Fruit fly (Drosophila melanogaster) whole organism, embryonic: ENCODE results near the gene CG11843.

ENCODE experiments used
- Antp ChIP-seq: fragments of 200-800 bp; sonication (Bioruptor generic); optimal IDR thresholded peaks from 3 replicates; lab custom pipeline; 2016; ENCODE audit warnings: missing biosample characterization, missing genetic modification characterization
- CG12299 ChIP-seq: fragments of 200-800 bp; sonication (Bioruptor generic); optimal IDR thresholded peaks from 2 replicates; lab custom pipeline; 2018; ENCODE audit warnings: missing biosample characterization, mild to moderate bottlenecking, missing genetic modification characterization
- CG13287 ChIP-seq: fragments of 200-800 bp; sonication (Bioruptor generic); IDR thresholded peaks from 2 replicates; pipeline ENCODE4 v1.3.6; 2022; ENCODE audit warnings: missing biosample characterization, missing genetic modification characterization; ENCODE audit not compliant: partially characterized antibody
- CG14014 ChIP-seq: fragments of 200-800 bp; sonication (Bioruptor generic); IDR thresholded peaks from 2 replicates; pipeline ENCODE4 v1.3.6; 2022; ENCODE audit warnings: missing biosample characterization, missing genetic modification characterization
- CG1647 ChIP-seq: fragments of 200-800 bp; sonication (Bioruptor generic); optimal IDR thresholded peaks from 3 replicates; lab custom pipeline; 2016; ENCODE audit warnings: missing biosample characterization, missing genetic modification characterization
- CG17612 ChIP-seq: fragments of 200-800 bp; sonication (Bioruptor generic); IDR thresholded peaks from 2 replicates; pipeline ENCODE4 v1.3.6; 2022; ENCODE audit warnings: missing biosample characterization, missing genetic modification characterization
- CG17912 ChIP-seq: fragments of 200-800 bp; sonication (Bioruptor generic); optimal IDR thresholded peaks from 2 replicates; lab custom pipeline; 2018; ENCODE audit warnings: missing biosample characterization, mild to moderate bottlenecking, missing genetic modification characterization
- CG1832 ChIP-seq: fragments of 200-800 bp; sonication (Bioruptor generic); optimal IDR thresholded peaks from 2 replicates; lab custom pipeline; 2017; ENCODE audit warnings: missing biosample characterization, mild to moderate bottlenecking, missing genetic modification characterization, inconsistent platforms
- CG30403 ChIP-seq: fragments of 200-800 bp; sonication (Bioruptor generic); optimal IDR thresholded peaks from 3 replicates; lab custom pipeline; 2016; ENCODE audit warnings: missing biosample characterization, missing genetic modification characterization
- CG31224 ChIP-seq: fragments of 200-800 bp; sonication (Bioruptor generic); IDR thresholded peaks from 2 replicates; pipeline ENCODE4 v1.3.6; 2022; ENCODE audit warnings: missing biosample characterization, missing genetic modification characterization
- CG31441 ChIP-seq: fragments of 200-800 bp; sonication (Bioruptor generic); IDR thresholded peaks from 2 replicates; pipeline ENCODE4 v1.3.6; 2022; ENCODE audit warnings: missing biosample characterization, missing genetic modification characterization
- CG3163 ChIP-seq: fragments of 200-800 bp; sonication (Bioruptor generic); optimal IDR thresholded peaks from 3 replicates; lab custom pipeline; 2016; ENCODE audit warnings: missing biosample characterization, missing genetic modification characterization
- CG32532 ChIP-seq: fragments of 200-800 bp; sonication (Bioruptor generic); IDR thresholded peaks from 2 replicates; pipeline ENCODE4 v1.3.6; 2022; ENCODE audit warnings: missing biosample characterization, missing genetic modification characterization
- CG34422 ChIP-seq: fragments of 200-800 bp; sonication (Bioruptor generic); IDR thresholded peaks from 3 replicates; pipeline ENCODE4 v1.3.6; 2022; ENCODE audit warnings: missing biosample characterization, missing genetic modification characterization
- CG4707 ChIP-seq: fragments of 200-800 bp; sonication (Bioruptor generic); optimal IDR thresholded peaks from 2 replicates; lab custom pipeline; 2018; ENCODE audit warnings: missing biosample characterization, mild to moderate bottlenecking, missing genetic modification characterization, moderate library complexity
- CG6654 ChIP-seq: fragments of 200-800 bp; sonication (Bioruptor generic); optimal IDR thresholded peaks from 2 replicates; lab custom pipeline; 2017; ENCODE audit warnings: missing biosample characterization, mild to moderate bottlenecking, missing genetic modification characterization
- CG6689 ChIP-seq: fragments of 200-800 bp; sonication (Bioruptor generic); IDR thresholded peaks from 2 replicates; pipeline ENCODE4 v1.3.6; 2022; ENCODE audit warnings: missing biosample characterization, missing genetic modification characterization
- CG7987 ChIP-seq: fragments of 200-800 bp; sonication (Bioruptor generic); optimal IDR thresholded peaks from 2 replicates; lab custom pipeline; 2018; ENCODE audit warnings: missing biosample characterization, mild to moderate bottlenecking, missing genetic modification characterization, moderate library complexity
- CG8944 ChIP-seq: fragments of 200-800 bp; sonication (Bioruptor generic); optimal IDR thresholded peaks from 3 replicates; lab custom pipeline; 2016; ENCODE audit warnings: missing biosample characterization, missing genetic modification characterization
- CrebB ChIP-seq: fragments of 200-800 bp; sonication (Bioruptor generic); optimal IDR thresholded peaks from 3 replicates; lab custom pipeline; 2018; ENCODE audit warnings: missing biosample characterization, mild to moderate bottlenecking, missing genetic modification characterization
- Ets97D ChIP-seq: fragments of 200-800 bp; sonication (Bioruptor generic); optimal IDR thresholded peaks from 3 replicates; lab custom pipeline; 2016; ENCODE audit warnings: missing biosample characterization, missing genetic modification characterization
- HmgZ ChIP-seq: fragments of 200-800 bp; sonication (Bioruptor generic); optimal IDR thresholded peaks from 2 replicates; lab custom pipeline; 2018; ENCODE audit warnings: missing biosample characterization, mild to moderate bottlenecking, missing genetic modification characterization
- Lim3 ChIP-seq: fragments of 200-800 bp; sonication (Bioruptor generic); IDR thresholded peaks from 2 replicates; pipeline ENCODE4 v1.3.6; 2022; ENCODE audit warnings: missing biosample characterization, missing genetic modification characterization
- MESR4 ChIP-seq: fragments of 200-800 bp; sonication (Bioruptor generic); optimal IDR thresholded peaks from 2 replicates; lab custom pipeline; 2018; ENCODE audit warnings: missing biosample characterization, mild to moderate bottlenecking, missing genetic modification characterization, moderate library complexity
- Mad ChIP-seq: fragments of 200-800 bp; sonication (Bioruptor generic); optimal IDR thresholded peaks from 2 replicates; lab custom pipeline; 2016; ENCODE audit warnings: missing biosample characterization, missing genetic modification characterization
- NK7.1 ChIP-seq: fragments of 200-800 bp; sonication (Bioruptor generic); optimal IDR thresholded peaks from 3 replicates; lab custom pipeline; 2016; ENCODE audit warnings: missing biosample characterization, missing genetic modification characterization
- Nf-YB ChIP-seq: fragments of 200-800 bp; sonication (Bioruptor generic); optimal IDR thresholded peaks from 3 replicates; lab custom pipeline; 2019; ENCODE audit warnings: missing biosample characterization, mild to moderate bottlenecking, missing genetic modification characterization, moderate library complexity
- Nf-YC ChIP-seq: fragments of 200-800 bp; optimal IDR thresholded peaks from 3 replicates; lab custom pipeline; 2019; ENCODE audit warnings: missing biosample characterization, mild to moderate bottlenecking, missing genetic modification characterization, moderate library complexity
- Pdp1 ChIP-seq, 2 experiments: fragments of 200-800 bp; sonication (Bioruptor generic); optimal IDR thresholded peaks; 3 replicates each; lab custom pipeline; 2016; ENCODE audit warnings: missing biosample characterization in 2 of 2, missing genetic modification characterization in 2 of 2, mild to moderate bottlenecking in 1 of 2, moderate library complexity in 1 of 2
- Sin3A ChIP-seq: fragments of >200 bp; optimal IDR thresholded peaks from 2 replicates; lab custom pipeline; 2018
- Xrp1 ChIP-seq: fragments of 200-800 bp; sonication (Bioruptor generic); IDR thresholded peaks from 2 replicates; pipeline ENCODE4 v1.3.6; 2022; ENCODE audit warnings: missing biosample characterization, missing genetic modification characterization
- abd-A ChIP-seq: fragments of 200-800 bp; sonication (Bioruptor generic); optimal IDR thresholded peaks from 3 replicates; lab custom pipeline; 2019; ENCODE audit warnings: missing biosample characterization, mild to moderate bottlenecking, missing genetic modification characterization, moderate library complexity
- btn ChIP-seq: fragments of 200-800 bp; sonication (Bioruptor generic); optimal IDR thresholded peaks from 2 replicates; lab custom pipeline; 2016; ENCODE audit warnings: missing biosample characterization, missing genetic modification characterization
- chif ChIP-seq, 2 experiments: fragments of 200-800 bp; sonication (Bioruptor generic); optimal IDR thresholded peaks; 3 replicates each; lab custom pipeline; 2016; ENCODE audit warnings: missing biosample characterization in 2 of 2, missing genetic modification characterization in 2 of 2
- chm ChIP-seq: fragments of 200-800 bp; sonication (Bioruptor generic); IDR thresholded peaks from 2 replicates; pipeline ENCODE4 v1.3.6; 2022; ENCODE audit warnings: missing biosample characterization, missing genetic modification characterization
- chn ChIP-seq: fragments of 200-800 bp; sonication (Bioruptor generic); optimal IDR thresholded peaks from 2 replicates; lab custom pipeline; 2016; ENCODE audit warnings: missing biosample characterization, missing genetic modification characterization
- dm ChIP-seq: fragments of 200-800 bp; sonication (Bioruptor generic); optimal IDR thresholded peaks from 3 replicates; lab custom pipeline; 2016; ENCODE audit warnings: missing biosample characterization, missing genetic modification characterization
- dysf ChIP-seq: fragments of 200-800 bp; sonication (Bioruptor generic); IDR thresholded peaks from 3 replicates; pipeline ENCODE4 v1.3.6; 2022; ENCODE audit warnings: missing biosample characterization, missing genetic modification characterization
- ewg ChIP-seq: fragments of 200-800 bp; sonication (Bioruptor generic); optimal IDR thresholded peaks from 3 replicates; lab custom pipeline; 2017; ENCODE audit warnings: mild to moderate bottlenecking, missing biosample characterization, missing genetic modification reagents, missing genetic modification characterization
- ham ChIP-seq: fragments of 200-800 bp; sonication (Bioruptor generic); IDR thresholded peaks from 2 replicates; pipeline ENCODE4 v1.3.6; 2022; ENCODE audit warnings: missing biosample characterization, missing genetic modification characterization
- hb ChIP-seq: fragments of 200-800 bp; sonication (Bioruptor generic); IDR thresholded peaks from 3 replicates; pipeline ENCODE4 v1.3.6; 2022; ENCODE audit warnings: missing biosample characterization, missing genetic modification characterization; ENCODE audit not compliant: partially characterized antibody
- insv ChIP-seq, 2 experiments: fragments of 200-800 bp; sonication (Bioruptor generic); optimal IDR thresholded peaks; 3 replicates each; lab custom pipeline; 2016 to 2018; ENCODE audit warnings: missing biosample characterization in 2 of 2, missing genetic modification characterization in 2 of 2
- kah ChIP-seq: fragments of 200-800 bp; sonication (Bioruptor generic); optimal IDR thresholded peaks from 2 replicates; lab custom pipeline; 2018; ENCODE audit warnings: missing biosample characterization, mild to moderate bottlenecking, missing genetic modification characterization
- knrl ChIP-seq: fragments of 200-800 bp; sonication (Bioruptor generic); IDR thresholded peaks from 3 replicates; pipeline ENCODE4 v1.3.6; 2022; ENCODE audit warnings: missing biosample characterization, missing genetic modification characterization; ENCODE audit not compliant: partially characterized antibody
- mirr ChIP-seq: fragments of 200-800 bp; sonication (Bioruptor generic); optimal IDR thresholded peaks from 3 replicates; lab custom pipeline; 2018; ENCODE audit warnings: missing biosample characterization, mild to moderate bottlenecking, missing genetic modification characterization
- pb ChIP-seq: fragments of 200-800 bp; sonication (Bioruptor generic); optimal IDR thresholded peaks from 3 replicates; lab custom pipeline; 2016; ENCODE audit warnings: missing biosample characterization, missing genetic modification characterization
- pfk ChIP-seq: fragments of 200-800 bp; sonication (Bioruptor generic); optimal IDR thresholded peaks from 2 replicates; lab custom pipeline; 2018; ENCODE audit warnings: missing biosample characterization, mild to moderate bottlenecking, missing genetic modification characterization, moderate library complexity
- sens-2 ChIP-seq: fragments of 200-800 bp; sonication (Bioruptor generic); IDR thresholded peaks from 2 replicates; pipeline ENCODE4 v1.3.6; 2022; ENCODE audit warnings: missing biosample characterization, missing genetic modification characterization
- sqz ChIP-seq: fragments of 200-800 bp; sonication (Bioruptor generic); optimal IDR thresholded peaks from 3 replicates; lab custom pipeline; 2018; ENCODE audit warnings: missing biosample characterization, mild to moderate bottlenecking, missing genetic modification characterization

The CG11843 gene

dm6 chr3R:29087302-29087782 lies 33.2 kb downstream of the CG11843 start (continued):
- TF ChIP-seq MESR4 (GFP tag; lab: Kevin White, UChicago) = no peak
- TF ChIP-seq CG31224 = no peak
- TF ChIP-seq Pdp1 (GFP tag; optimal IDR thresholded peaks at IDR 0.05; lab: Kevin White, UChicago) = peak in 1 of 2 experiments; percentile 5
- TF ChIP-seq CG7987 (GFP tag; lab: Kevin White, UChicago) = peak; percentile 52
- TF ChIP-seq btn (GFP tag; lab: Kevin White, UChicago) = no peak
- TF ChIP-seq, all 482 proteins: peak for 37

- TF ChIP-seq CG6654 (GFP tag; lab: Kevin White, UChicago) (no peak), chm (peak; percentile 60; the same call in 1 of the 2 replicates), NK7.1 (GFP tag; lab: Kevin White, UChicago) (no peak), abd-A (tag; lab: Kevin White, UChicago) (peak; percentile 9), Mad (GFP tag; lab: Kevin White, UChicago) (no peak), CG12299 (no peak), ham (GFP tag; lab: Robert Waterston, UW) (no peak), dysf (GFP tag; lab: Robert Waterston, UW) (no peak), CG17912 (GFP tag; lab: Kevin White, UChicago) (no peak), CG31441 (GFP tag; lab: Robert Waterston, UW) (no peak), CG1647 (GFP tag; lab: Kevin White, UChicago) (no peak), insv (GFP tag; optimal IDR thresholded peaks at IDR 0.05; lab: Kevin White, UChicago) (peak in 1 of 2 experiments; percentile 10), Nf-YB (GFP tag; lab: Kevin White, UChicago) (no peak), Antp (no peak), CG8944 (GFP tag; lab: Kevin White, UChicago) (no peak), chif (GFP tag; optimal IDR thresholded peaks at IDR 0.05; lab: Kevin White, UChicago) (no peak), kah (GFP tag; lab: Kevin White, UChicago) (peak; percentile 37), hb (GFP tag; lab: Robert Waterston, UW) (no peak), Sin3A (lab: Kevin White, UChicago) (no peak), sqz (peak; percentile 79), Xrp1 (GFP tag; lab: Robert Waterston, UW) (no peak), dm (GFP tag; lab: Kevin White, UChicago) (peak; percentile 23), CG14014 (GFP tag; lab: Robert Waterston, UW) (no peak), CG17612 (GFP tag; lab: Robert Waterston, UW) (no peak), CG31224 (no peak), mirr (no peak), HmgZ (tag; lab: Kevin White, UChicago) (no peak), CG4707 (GFP tag; lab: Kevin White, UChicago) (no peak), Nf-YC (tag; lab: Kevin White, UChicago) (no peak), pfk (GFP tag; lab: Kevin White, UChicago) (peak; percentile 53), Lim3 (GFP tag; lab: Robert Waterston, UW) (no peak), knrl (GFP tag; lab: Robert Waterston, UW) (no peak), CG32532 (GFP tag; lab: Robert Waterston, UW) (0 out of 2 replicates have a peak, but pooled peaks have one; percentile 12), sens-2 (GFP tag; lab: Robert Waterston, UW) (no peak), chn (GFP tag; lab: Kevin White, UChicago) (peak; percentile 13), CG13287 (GFP tag; lab: Robert Waterston, UW) (peak; percentile 29), Ets97D (GFP tag; lab: Kevin White, UChicago) (no peak), pb (peak; percentile 6), CG1832 (GFP tag; lab: Kevin White, UChicago) (peak; percentile 37), CG3163 (GFP tag; lab: Kevin White, UChicago) (peak; percentile 49), CG30403 (GFP tag; lab: Kevin White, UChicago) (no peak), CrebB (no peak), ewg (GFP tag; lab: Kevin White, UChicago) (peak; percentile 11), CG34422 (GFP tag; lab: Robert Waterston, UW) (peak; percentile 72; the same call in 1 of the 3 replicates), CG6689 (GFP tag; lab: Robert Waterston, UW) (0 out of 2 replicates have a peak, but pooled peaks have one; percentile 23)
These were observed 33.9 kb downstream of the CG11843 start for dm6 chr3R:29087926-29088487.
